In the genomic region with DNA sequence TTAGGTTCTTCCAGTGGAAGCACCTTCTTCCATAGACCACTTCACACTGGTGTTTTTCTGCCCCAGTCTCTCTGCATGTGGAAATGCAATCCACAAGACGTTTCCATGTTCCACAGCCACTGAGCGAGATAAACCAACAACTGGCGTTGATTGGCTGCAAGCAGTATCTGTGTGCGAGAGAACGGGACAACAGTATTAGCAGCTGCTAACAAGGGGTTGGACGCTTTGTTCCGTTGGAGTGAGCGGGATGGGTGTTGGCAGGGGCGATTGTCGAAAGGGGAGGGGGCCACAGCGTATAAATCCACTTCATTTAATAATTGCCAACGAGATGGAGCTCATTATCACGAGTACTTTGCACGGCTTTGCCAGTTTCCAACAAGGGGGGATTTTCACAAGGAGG, we compare ENCODE assay signal across 6 fruit fly cellular contexts.
TF ChIP-seq lines count a peak whose summit lies in the region.

No protein-coding gene starts in this region.

- no peak for TF ChIP-seq CTCF in whole organism, embryonic (GFP tag; optimal IDR thresholded peaks at IDR 0.05; lab: Kevin White, UChicago)

TF ChIP-seq in whole organism, 6 proteins besides CTCF, POLR2A, EP300 and RAD21:
- TF ChIP-seq pan (optimal IDR thresholded peaks at IDR 0.05; lab: Kevin White, UChicago) (no peak), EcR (GFP tag; optimal IDR thresholded peaks at IDR 0.05; lab: Kevin White, UChicago) (no peak), CG8478 (optimal IDR thresholded peaks at IDR 0.05; lab: Kevin White, UChicago) (peak; percentile 78), Dll (optimal IDR thresholded peaks at IDR 0.05; lab: Kevin White, UChicago) (no peak), usp (GFP tag; optimal IDR thresholded peaks at IDR 0.05; lab: Kevin White, UChicago) (no peak)

TF ChIP-seq in whole organism, adult, 20 proteins besides CTCF, POLR2A, EP300 and RAD21:
- TF ChIP-seq CG7101 (tag; optimal IDR thresholded peaks at IDR 0.05; lab: Kevin White, UChicago) (no peak), pad (GFP tag; optimal IDR thresholded peaks at IDR 0.05; lab: Kevin White, UChicago) (peak; percentile 97)

TF ChIP-seq in whole organism, embryonic, 481 proteins besides CTCF, POLR2A, EP300 and RAD21 (continues in another document):
- TF ChIP-seq CG4707 (GFP tag; optimal IDR thresholded peaks at IDR 0.05; lab: Kevin White, UChicago) (no peak), CG34224 (GFP tag; IDR thresholded peaks at IDR 0.05; lab: Robert Waterston, UW; ENCODE audit: partially characterized antibody) (no peak; the same call in 2 of the 3 replicates), Hmx (GFP tag; optimal IDR thresholded peaks at IDR 0.05; lab: Kevin White, UChicago) (no peak), CG12155 (GFP tag; optimal IDR thresholded peaks at IDR 0.05; lab: Kevin White, UChicago) (no peak), CG17829 (tag; optimal IDR thresholded peaks at IDR 0.05; lab: Kevin White, UChicago) (peak; percentile 34), Bgb (GFP tag; IDR thresholded peaks at IDR 0.05; lab: Robert Waterston, UW; ENCODE audit: partially characterized antibody) (peak; percentile 49; the same call in 1 of the 2 replicates), ttk (GFP tag; IDR thresholded peaks at IDR 0.05; lab: Robert Waterston, UW) (peak; percentile 42; the same call in 1 of the 2 replicates), cg (GFP tag; optimal IDR thresholded peaks at IDR 0.05; lab: Kevin White, UChicago) (peak; percentile 58), zen (tag; optimal IDR thresholded peaks at IDR 0.05; lab: Kevin White, UChicago) (peak; percentile 33), disco-r (GFP tag; optimal IDR thresholded peaks at IDR 0.05; lab: Kevin White, UChicago) (no peak), Adf1 (GFP tag; IDR thresholded peaks at IDR 0.05; lab: Robert Waterston, UW) (peak; percentile 25; the same call in 1 of the 2 replicates), zen2 (GFP tag; IDR thresholded peaks at IDR 0.05; lab: Robert Waterston, UW; ENCODE audit: partially characterized antibody) (peak; percentile 18; the same call in 1 of the 3 replicates), seq (GFP tag; IDR thresholded peaks at IDR 0.05; lab: Robert Waterston, UW) (peak; percentile 81), Jarid2 (GFP tag; optimal IDR thresholded peaks at IDR 0.05; lab: Kevin White, UChicago) (peak; percentile 82), Asciz (GFP tag; optimal IDR thresholded peaks at IDR 0.05; lab: Kevin White, UChicago) (no peak), chinmo (GFP tag; IDR thresholded peaks at IDR 0.05; lab: Robert Waterston, UW; ENCODE audit: partially characterized antibody) (0 out of 4 replicates have a peak, but pooled peaks have one; percentile 80), CG13287 (GFP tag; IDR thresholded peaks at IDR 0.05; lab: Robert Waterston, UW; ENCODE audit: partially characterized antibody) (peak; percentile 18; the same call in 1 of the 2 replicates)

TF ChIP-seq in whole organism, prepupa, 60 proteins besides CTCF, POLR2A, EP300 and RAD21:
- TF ChIP-seq CG10669 (GFP tag; optimal IDR thresholded peaks at IDR 0.05; lab: Kevin White, UChicago) (no peak), CG6808 (GFP tag; optimal IDR thresholded peaks at IDR 0.05; lab: Kevin White, UChicago) (no peak), dsx (GFP tag; optimal IDR thresholded peaks at IDR 0.05; lab: Kevin White, UChicago; ENCODE audit: poor library complexity, severe bottlenecking) (peak; percentile 43), CG9139 (GFP tag; optimal IDR thresholded peaks at IDR 0.05; lab: Kevin White, UChicago) (no peak), CG8119 (GFP tag; IDR thresholded peaks at IDR 0.05; lab: Robert Waterston, UW) (no peak), Lpt (GFP tag; optimal IDR thresholded peaks at IDR 0.05; lab: Kevin White, UChicago) (no peak), CG6163 (GFP tag; IDR thresholded peaks at IDR 0.05; lab: Robert Waterston, UW) (peak; percentile 43; the same call in 1 of the 3 replicates), Eip78C (GFP tag; lab: Kevin White, UChicago) (peak; percentile 38), spab (GFP tag; optimal IDR thresholded peaks at IDR 0.05; lab: Kevin White, UChicago) (no peak), Smox (GFP tag; optimal IDR thresholded peaks at IDR 0.05; lab: Kevin White, UChicago) (no peak), CG3919 (GFP tag; optimal IDR thresholded peaks at IDR 0.05; lab: Kevin White, UChicago) (no peak), CG8319 (GFP tag; optimal IDR thresholded peaks at IDR 0.05; lab: Kevin White, UChicago) (no peak), ss (GFP tag; optimal IDR thresholded peaks at IDR 0.05; lab: Kevin White, UChicago) (no peak), fkh (GFP tag; optimal IDR thresholded peaks at IDR 0.05; lab: Kevin White, UChicago) (no peak), acj6 (GFP tag; optimal IDR thresholded peaks at IDR 0.05; lab: Kevin White, UChicago) (no peak), Ets21C (GFP tag; optimal IDR thresholded peaks at IDR 0.05; lab: Kevin White, UChicago) (no peak), CG16779 (tag; optimal IDR thresholded peaks at IDR 0.05; lab: Kevin White, UChicago) (no peak), eg (GFP tag; IDR thresholded peaks at IDR 0.05; lab: Robert Waterston, UW) (peak; percentile 24; the same call in 1 of the 3 replicates)

TF ChIP-seq in whole organism, pupa, 21 proteins besides CTCF, POLR2A, EP300 and RAD21:
- TF ChIP-seq CG4496 (GFP tag; IDR thresholded peaks at IDR 0.05; lab: Robert Waterston, UW) (0 out of 3 replicates have a peak, but pooled peaks have one; percentile 10), Ets98B (GFP tag; IDR thresholded peaks at IDR 0.05; lab: Robert Waterston, UW) (no peak), CG10348 (GFP tag; IDR thresholded peaks at IDR 0.05; lab: Robert Waterston, UW) (no peak), fd96Ca (GFP tag; IDR thresholded peaks at IDR 0.05; lab: Robert Waterston, UW) (peak; percentile 26; the same call in 1 of the 3 replicates)

TF ChIP-seq in whole organism, wandering third instar larva, 38 proteins besides CTCF, POLR2A, EP300 and RAD21:
- TF ChIP-seq dsf (GFP tag; optimal IDR thresholded peaks at IDR 0.05; lab: Kevin White, UChicago; ENCODE audit: borderline replicate concordance) (no peak), Dif (GFP tag; optimal IDR thresholded peaks at IDR 0.05; lab: Kevin White, UChicago; ENCODE audit: partially characterized antibody) (peak; percentile 66), br (GFP tag; optimal IDR thresholded peaks at IDR 0.05; lab: Kevin White, UChicago) (no peak), Vsx2 (GFP tag; optimal IDR thresholded peaks at IDR 0.05; lab: Kevin White, UChicago; ENCODE audit: partially characterized antibody) (peak; percentile 88), CrebA (GFP tag; optimal IDR thresholded peaks at IDR 0.05; lab: Kevin White, UChicago; ENCODE audit: borderline replicate concordance) (no peak), jim (GFP tag; optimal IDR thresholded peaks at IDR 0.05; lab: Kevin White, UChicago) (no peak), fru (GFP tag; optimal IDR thresholded peaks at IDR 0.05; lab: Kevin White, UChicago) (no peak), woc (GFP tag; optimal IDR thresholded peaks at IDR 0.05; lab: Kevin White, UChicago) (no peak), Hr83 (GFP tag; optimal IDR thresholded peaks at IDR 0.05; lab: Kevin White, UChicago; ENCODE audit: poor library complexity, severe bottlenecking) (peak; percentile 21), dl (GFP tag; optimal IDR thresholded peaks at IDR 0.05; lab: Kevin White, UChicago; ENCODE audit: insufficient read depth in 1 of 2, partially characterized antibody in 2 of 2) (peak; percentile 41 to 64)
TF ChIP-seq in whole organism, wandering third instar larva: peak in this region for 4.
